Worm (Caenorhabditis elegans) whole organism, L4 larva: ENCODE results near the gene ykt-6.

ENCODE experiments used
- F37D6.2 ChIP-seq: sonication (generic microtip); optimal IDR thresholded peaks from 2 replicates; lab custom pipeline; 2016; ENCODE audit warnings: mild to moderate bottlenecking, missing genetic modification characterization, missing compliant biosample characterization
- T20F7.1 ChIP-seq: fragments of 200-800 bp; sonication (Bioruptor generic); optimal IDR thresholded peaks from 2 replicates; lab custom pipeline; 2018; ENCODE audit warnings: mild to moderate bottlenecking, missing genetic modification characterization, missing compliant biosample characterization
- Y75B8A.6 ChIP-seq: fragments of 200-800 bp; sonication (Bioruptor generic); IDR thresholded peaks from 2 replicates; pipeline ENCODE4 v1.3.6; 2022; ENCODE audit warnings: missing genetic modification reagents, missing genetic modification characterization, missing compliant biosample characterization
- ZK337.2 ChIP-seq: fragments of 200-800 bp; sonication (Bioruptor generic); IDR thresholded peaks from 2 replicates; pipeline ENCODE4 v1.3.6; 2022; ENCODE audit warnings: missing genetic modification reagents, missing genetic modification characterization, missing compliant biosample characterization
- ZK546.5 ChIP-seq, 2 experiments: sonication (generic microtip); optimal IDR thresholded peaks; 2 replicates each; lab custom pipeline; 2017; ENCODE audit warnings: missing biosample characterization in 2 of 2, missing genetic modification characterization in 2 of 2
- aha-1 ChIP-seq: fragments of 150-350 bp; peaks from one replicate; lab custom pipeline; 2014; ENCODE audit warnings: missing biosample characterization, missing genetic modification characterization
- aly-2 ChIP-seq: sonication (generic microtip); optimal IDR thresholded peaks from 2 replicates; lab custom pipeline; 2018; ENCODE audit warnings: missing biosample characterization, missing genetic modification characterization
- ama-1 ChIP-seq: fragments of 150-350 bp; optimal IDR thresholded peaks from 2 replicates; lab custom pipeline; 2014; ENCODE audit warnings: inconsistent platforms, mixed read lengths
- ceh-32 ChIP-seq: sonication (generic microtip); optimal IDR thresholded peaks from 2 replicates; lab custom pipeline; 2016; ENCODE audit warnings: mild to moderate bottlenecking, missing genetic modification characterization, missing compliant biosample characterization; ENCODE audit not compliant: poor library complexity
- ceh-44 ChIP-seq: fragments of 200-800 bp; sonication (Bioruptor generic); IDR thresholded peaks from 2 replicates; pipeline ENCODE4 v1.3.6; 2022; ENCODE audit warnings: missing genetic modification reagents, missing genetic modification characterization, missing compliant biosample characterization
- ceh-82 ChIP-seq: sonication (generic microtip); optimal IDR thresholded peaks from 2 replicates; lab custom pipeline; 2017; ENCODE audit warnings: missing biosample characterization, missing genetic modification characterization
- cey-2 ChIP-seq: sonication (generic microtip); optimal IDR thresholded peaks from 3 replicates; lab custom pipeline; 2017; ENCODE audit warnings: missing genetic modification characterization, mild to moderate bottlenecking, missing compliant biosample characterization, antibody characterized with exemption, borderline replicate concordance; ENCODE audit not compliant: insufficient read depth
- ctbp-1 ChIP-seq: fragments of 200-800 bp; sonication (Bioruptor generic); IDR thresholded peaks from 2 replicates; pipeline ENCODE4 v1.3.6; 2022; ENCODE audit warnings: missing genetic modification reagents, missing genetic modification characterization, missing compliant biosample characterization
- daf-12 ChIP-seq: fragments of 150-350 bp; optimal IDR thresholded peaks from 2 replicates; lab custom pipeline; 2014; ENCODE audit warnings: missing biosample characterization, missing genetic modification reagents, missing genetic modification characterization
- daf-19 ChIP-seq: fragments of 200-800 bp; sonication (Bioruptor generic); conservative IDR thresholded peaks from 2 replicates; pipeline ENCODE4 v1.3.6; 2022; ENCODE audit warnings: missing genetic modification characterization, missing compliant biosample characterization
- dpl-1 ChIP-seq: fragments of 150-350 bp; optimal IDR thresholded peaks from 2 replicates; lab custom pipeline; 2014; ENCODE audit warnings: missing biosample characterization, missing genetic modification reagents, missing genetic modification characterization
- duxl-1 ChIP-seq: sonication (generic microtip); optimal IDR thresholded peaks from 2 replicates; lab custom pipeline; 2016; ENCODE audit warnings: mild to moderate bottlenecking, missing genetic modification characterization, moderate library complexity, missing compliant biosample characterization; ENCODE audit not compliant: poor library complexity
- dve-1 ChIP-seq: sonication (generic microtip); optimal IDR thresholded peaks from 2 replicates; lab custom pipeline; 2017; ENCODE audit warnings: antibody characterized with exemption, mild to moderate bottlenecking, missing genetic modification characterization, missing compliant biosample characterization; ENCODE audit not compliant: insufficient read depth
- fkh-10 ChIP-seq: fragments of 150-350 bp; optimal IDR thresholded peaks from 2 replicates; lab custom pipeline; 2014; ENCODE audit warnings: missing biosample characterization, missing genetic modification reagents, missing genetic modification characterization
- fos-1 ChIP-seq: fragments of 150-350 bp; optimal IDR thresholded peaks from 2 replicates; lab custom pipeline; 2014; ENCODE audit warnings: missing biosample characterization, missing genetic modification characterization
- hif-1 ChIP-seq, 2 experiments: sonication (generic microtip); optimal IDR thresholded peaks; 2 replicates each; lab custom pipeline; 2016 to 2017; ENCODE audit warnings: missing compliant biosample characterization in 2 of 2, missing genetic modification characterization in 2 of 2, missing genetic modification reagents in 2 of 2, missing genotype in 2 of 2, mild to moderate bottlenecking in 1 of 2
- jun-1 ChIP-seq: fragments of 150-350 bp; optimal IDR thresholded peaks from 2 replicates; lab custom pipeline; 2014; ENCODE audit warnings: missing biosample characterization, missing genetic modification reagents, missing genetic modification characterization
- lin-13 ChIP-seq: fragments of 150-350 bp; optimal IDR thresholded peaks from 2 replicates; lab custom pipeline; 2014; ENCODE audit warnings: missing biosample characterization, missing genetic modification reagents, missing genetic modification characterization
- lin-29 ChIP-seq: fragments of 200-800 bp; sonication (Bioruptor generic); IDR thresholded peaks from 2 replicates; pipeline ENCODE4 v1.3.6; 2022; ENCODE audit warnings: missing genetic modification reagents, missing genetic modification characterization, missing compliant biosample characterization
- lsy-2 ChIP-seq, 2 experiments: fragments of 150-350 bp in 1 of 2; sonication (generic microtip) in 1 of 2; optimal IDR thresholded peaks; 2 replicates each; lab custom pipeline; 2014 to 2017; ENCODE audit warnings: missing biosample characterization in 2 of 2, missing genetic modification characterization in 2 of 2
- madf-5 ChIP-seq, 2 experiments: fragments of 200-800 bp; sonication (Bioruptor generic); IDR thresholded peaks; 2 replicates each; pipeline ENCODE4 v1.3.6; 2022; ENCODE audit warnings: missing compliant biosample characterization in 2 of 2, missing genetic modification characterization in 2 of 2
- mdt-29 ChIP-seq: fragments of 200-800 bp; sonication (Bioruptor generic); IDR thresholded peaks from 2 replicates; pipeline ENCODE4 v1.3.6; 2022; ENCODE audit warnings: missing genetic modification reagents, missing genetic modification characterization, missing compliant biosample characterization
- mep-1 ChIP-seq: fragments of 150-350 bp; sonication (generic microtip); optimal IDR thresholded peaks from 3 replicates; lab custom pipeline; 2014; ENCODE audit warnings: missing biosample characterization, missing genetic modification characterization
- mes-2 ChIP-seq: sonication (generic microtip); optimal IDR thresholded peaks from 2 replicates; lab custom pipeline; 2016; ENCODE audit warnings: missing genotype, mild to moderate bottlenecking, missing genetic modification characterization, missing compliant biosample characterization; ENCODE audit not compliant: poor library complexity, severe bottlenecking
- mxl-2 ChIP-seq: fragments of 200-800 bp; sonication (Bioruptor generic); conservative IDR thresholded peaks from 2 replicates; pipeline ENCODE4 v1.3.6; 2022; ENCODE audit warnings: missing genetic modification reagents, missing genetic modification characterization, missing compliant biosample characterization
- nhr-102 ChIP-seq: sonication (generic microtip); optimal IDR thresholded peaks from 2 replicates; lab custom pipeline; 2016; ENCODE audit warnings: mild to moderate bottlenecking, missing genetic modification characterization, moderate library complexity, missing compliant biosample characterization
- nhr-28 ChIP-seq: fragments of 150-350 bp; optimal IDR thresholded peaks from 2 replicates; lab custom pipeline; 2014; ENCODE audit warnings: missing biosample characterization, missing genetic modification characterization
- nhr-48 ChIP-seq: sonication (generic microtip); optimal IDR thresholded peaks from 2 replicates; lab custom pipeline; 2016; ENCODE audit warnings: mild to moderate bottlenecking, missing genetic modification characterization, missing compliant biosample characterization
- nhr-76 ChIP-seq: fragments of 150-350 bp; optimal IDR thresholded peaks from 2 replicates; lab custom pipeline; 2014; ENCODE audit warnings: missing biosample characterization, missing genetic modification characterization
- pha-4 ChIP-seq, 2 experiments: fragments of 150-350 bp in 1 of 2; fragments of 200-800 bp in 1 of 2; sonication (Bioruptor generic) in 1 of 2; IDR thresholded peaks in 1 of 2; optimal IDR thresholded peaks in 1 of 2; 2 replicates each; pipeline versions ENCODE4 v1.3.6 to Lab custom; 2014 to 2022; ENCODE audit warnings: missing genetic modification characterization in 2 of 2, missing genetic modification reagents in 2 of 2, missing biosample characterization in 1 of 2, missing compliant biosample characterization in 1 of 2
- saeg-2 ChIP-seq: fragments of 200-800 bp; sonication (Bioruptor generic); IDR thresholded peaks from 2 replicates; pipeline ENCODE4 v1.3.6; 2022; ENCODE audit warnings: missing genetic modification reagents, missing genetic modification characterization, missing compliant biosample characterization
- set-16 ChIP-seq: fragments of 200-800 bp; sonication (Bioruptor generic); IDR thresholded peaks from 2 replicates; pipeline ENCODE4 v1.3.6; 2022; ENCODE audit warnings: missing genetic modification reagents, missing genetic modification characterization, missing compliant biosample characterization
- skn-1 ChIP-seq: fragments of 150-350 bp; optimal IDR thresholded peaks from 2 replicates; lab custom pipeline; 2014; ENCODE audit warnings: missing biosample characterization, missing genetic modification characterization
- snpc-1.2 ChIP-seq: fragments of 200-800 bp; sonication (Bioruptor generic); IDR thresholded peaks from 2 replicates; pipeline ENCODE4 v1.3.6; 2022; ENCODE audit warnings: missing genetic modification reagents, missing genetic modification characterization, missing compliant biosample characterization
- unc-62 ChIP-seq, 3 experiments: fragments of 150-350 bp in 1 of 3; sonication (generic microtip); optimal IDR thresholded peaks in 2 of 3; peaks in 1 of 3; 1 replicate in 1 of 3; 2 replicates in 2 of 3; lab custom pipeline; 2014 to 2017; ENCODE audit warnings: missing biosample characterization in 3 of 3, missing genetic modification characterization in 3 of 3, missing genetic modification reagents in 3 of 3, missing genotype in 1 of 3
- zfp-2 ChIP-seq: sonication (generic microtip); optimal IDR thresholded peaks from 2 replicates; lab custom pipeline; 2016; ENCODE audit warnings: mild to moderate bottlenecking, missing genetic modification characterization, missing compliant biosample characterization
- zfp-3 ChIP-seq: fragments of 200-800 bp; sonication (Bioruptor generic); conservative IDR thresholded peaks from 2 replicates; pipeline ENCODE4 v1.3.6; 2022; ENCODE audit warnings: missing genetic modification reagents, missing genetic modification characterization, missing compliant biosample characterization

The ykt-6 gene

ce11 chrIII:7291216-7291615, 3.8 kb upstream of the ykt-6 start:
- no peak for TF ChIP-seq jun-1
- no peak for TF ChIP-seq lin-29 (GFP tag; lab: Robert Waterston, UW)
- peak in 1 of 2 experiments; percentile 52 for TF ChIP-seq unc-62 (GFP tag; optimal IDR thresholded peaks at IDR 0.05 in 1 of 2; lab: Kevin White, UChicago)
- no peak for TF ChIP-seq unc-62 (tag; optimal IDR thresholded peaks at IDR 0.05; lab: Kevin White, UChicago)

ce11 chrIII:7290462-7290861, 3.1 kb upstream of the ykt-6 start, which contains the start of gene algn-11:
Gene algn-11, minus strand, starts transcription at chrIII:7290562.
- TF ChIP-seq zfp-3 (GFP tag; lab: Robert Waterston, UW) (no peak), duxl-1 (no peak), saeg-2 (no peak), pha-4 (GFP tag; IDR thresholded peaks at IDR 0.05; lab: Robert Waterston, UW) (no peak), pha-4 (tag; optimal IDR thresholded peaks at IDR 0.05; lab: Kevin White, UChicago) (no peak), aha-1 (no peak), hif-1 (tag; optimal IDR thresholded peaks at IDR 0.05; lab: Kevin White, UChicago) (no peak), ama-1 (no peak), T20F7.1 (GFP tag; lab: Kevin White, UChicago) (no peak), ZK546.5 (tag; optimal IDR thresholded peaks at IDR 0.05; lab: Kevin White, UChicago) (no peak), mxl-2 (GFP tag; lab: Robert Waterston, UW) (no peak), mes-2 (tag; lab: Kevin White, UChicago) (no peak), fos-1 (tag; lab: Kevin White, UChicago) (no peak), ceh-32 (tag; lab: Kevin White, UChicago) (no peak), fkh-10 (GFP tag; lab: Kevin White, UChicago) (no peak), zfp-2 (no peak), dpl-1 (GFP tag; lab: Kevin White, UChicago) (no peak)
- TF ChIP-seq, all 104 proteins: peak for 0

ce11 chrIII:7285783-7286182, 1.6 kb downstream of the ykt-6 start, which contains the start of gene pho-5:
Gene pho-5, minus strand, starts transcription at chrIII:7285883.
- no peak for TF ChIP-seq cey-2
- TF ChIP-seq mdt-29 (GFP tag; lab: Robert Waterston, UW) = no peak
- no peak for TF ChIP-seq lin-29 (GFP tag; lab: Robert Waterston, UW)

- peak; percentile 80 for TF ChIP-seq T20F7.1 (GFP tag; lab: Kevin White, UChicago)
- TF ChIP-seq ZK337.2 = no peak
- no peak for TF ChIP-seq dve-1 (tag; lab: Kevin White, UChicago)
- TF ChIP-seq lsy-2 (tag; optimal IDR thresholded peaks at IDR 0.05; lab: Kevin White, UChicago) = peak in 1 of 2 experiments; percentile 62
- no peak for TF ChIP-seq fos-1 (tag; lab: Kevin White, UChicago)
- TF ChIP-seq snpc-1.2 = no peak
- TF ChIP-seq mep-1 (tag; lab: Kevin White, UChicago) = no peak
Observed at ce11 chrIII:7281179-7281578, 6.2 kb downstream of the ykt-6 start, which contains the start of gene B0361.3. Gene B0361.3, plus strand, starts transcription at chrIII:7281462.

DNA sequence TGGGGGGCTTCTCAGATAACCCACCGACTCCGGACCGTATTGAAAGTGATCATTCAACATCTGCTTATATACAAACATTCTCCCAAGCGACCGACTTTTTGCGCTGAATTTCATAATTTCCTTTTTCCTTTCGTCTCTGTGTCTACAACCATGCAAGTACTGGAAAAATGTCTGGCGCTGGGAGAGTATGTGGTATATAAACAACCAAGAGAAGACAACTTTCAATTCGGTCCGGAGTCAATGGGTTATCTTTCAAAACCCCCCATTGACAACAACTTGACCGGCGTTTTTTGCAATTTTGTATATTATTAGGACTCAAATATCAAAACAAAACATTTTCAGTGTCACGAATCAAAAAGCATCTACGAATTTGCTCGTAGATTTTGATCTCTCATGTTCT, 8.9 kb downstream of the ykt-6 start:
- peak; percentile 52 for TF ChIP-seq aha-1
- no peak for TF ChIP-seq ceh-82 (tag; lab: Kevin White, UChicago)
- TF ChIP-seq daf-12 (tag; lab: Kevin White, UChicago) = no peak
- TF ChIP-seq fos-1 (tag; lab: Kevin White, UChicago) = no peak
- TF ChIP-seq Y75B8A.6 = no peak; the same call in 1 of the 2 replicates
- no peak for TF ChIP-seq aly-2 (tag; lab: Kevin White, UChicago)
- peak; percentile 59 for TF ChIP-seq mes-2 (tag; lab: Kevin White, UChicago)
- peak; percentile 56 for TF ChIP-seq lin-13 (GFP tag; lab: Kevin White, UChicago)
- TF ChIP-seq nhr-48 (tag; lab: Kevin White, UChicago) = peak; percentile 59
- peak; percentile 83 for TF ChIP-seq nhr-102 (tag; lab: Kevin White, UChicago)
- 0 out of 2 replicates have a peak, but pooled peaks have one; percentile 48 for TF ChIP-seq daf-19 (GFP tag; lab: Robert Waterston, UW)
- peak; percentile 87 for TF ChIP-seq T20F7.1 (GFP tag; lab: Kevin White, UChicago)
- peak; percentile 14 for TF ChIP-seq zfp-2
- no peak for TF ChIP-seq nhr-76 (tag; lab: Kevin White, UChicago)
- no peak for TF ChIP-seq ceh-44 (GFP tag; lab: Robert Waterston, UW)
- TF ChIP-seq F37D6.2 (tag; lab: Kevin White, UChicago) = peak; percentile 38
- no peak for TF ChIP-seq madf-5 (GFP tag; IDR thresholded peaks at IDR 0.05; lab: Robert Waterston, UW)
- TF ChIP-seq nhr-28 (tag; lab: Kevin White, UChicago) = peak; percentile 37
- no peak for TF ChIP-seq set-16 (GFP tag; lab: Robert Waterston, UW)
- TF ChIP-seq ctbp-1 = no peak
- TF ChIP-seq skn-1 (tag; lab: Kevin White, UChicago) = no peak
